Worm (Caenorhabditis elegans) whole organism, late embryonic: Measurements from ENCODE around the gene Y17G7B.21.

ENCODE experiments used
- ceh-9 ChIP-seq: sonication (generic microtip); optimal IDR thresholded peaks from 2 replicates; lab custom pipeline; 2016; ENCODE audit warnings: mild to moderate bottlenecking, missing genetic modification characterization, inconsistent platforms, missing compliant biosample characterization
- eyg-1 ChIP-seq: sonication (generic microtip); optimal IDR thresholded peaks from 2 replicates; lab custom pipeline; 2016; ENCODE audit warnings: missing genotype, missing genetic modification characterization, missing compliant biosample characterization
- pqm-1 ChIP-seq: sonication (generic microtip); optimal IDR thresholded peaks from 2 replicates; lab custom pipeline; 2016; ENCODE audit warnings: missing genetic modification characterization, missing compliant biosample characterization

ce11 chrII:11925203-11925602 lies 52.3 kb downstream of the Y17G7B.21 start:
- no peak for TF ChIP-seq eyg-1 (tag; lab: Kevin White, UChicago)
- no peak for TF ChIP-seq ceh-9 (tag; lab: Kevin White, UChicago)
- no peak for TF ChIP-seq pqm-1
